Fruit fly (Drosophila melanogaster): Measurements from ENCODE around the gene ear.

ear gene

DNA sequence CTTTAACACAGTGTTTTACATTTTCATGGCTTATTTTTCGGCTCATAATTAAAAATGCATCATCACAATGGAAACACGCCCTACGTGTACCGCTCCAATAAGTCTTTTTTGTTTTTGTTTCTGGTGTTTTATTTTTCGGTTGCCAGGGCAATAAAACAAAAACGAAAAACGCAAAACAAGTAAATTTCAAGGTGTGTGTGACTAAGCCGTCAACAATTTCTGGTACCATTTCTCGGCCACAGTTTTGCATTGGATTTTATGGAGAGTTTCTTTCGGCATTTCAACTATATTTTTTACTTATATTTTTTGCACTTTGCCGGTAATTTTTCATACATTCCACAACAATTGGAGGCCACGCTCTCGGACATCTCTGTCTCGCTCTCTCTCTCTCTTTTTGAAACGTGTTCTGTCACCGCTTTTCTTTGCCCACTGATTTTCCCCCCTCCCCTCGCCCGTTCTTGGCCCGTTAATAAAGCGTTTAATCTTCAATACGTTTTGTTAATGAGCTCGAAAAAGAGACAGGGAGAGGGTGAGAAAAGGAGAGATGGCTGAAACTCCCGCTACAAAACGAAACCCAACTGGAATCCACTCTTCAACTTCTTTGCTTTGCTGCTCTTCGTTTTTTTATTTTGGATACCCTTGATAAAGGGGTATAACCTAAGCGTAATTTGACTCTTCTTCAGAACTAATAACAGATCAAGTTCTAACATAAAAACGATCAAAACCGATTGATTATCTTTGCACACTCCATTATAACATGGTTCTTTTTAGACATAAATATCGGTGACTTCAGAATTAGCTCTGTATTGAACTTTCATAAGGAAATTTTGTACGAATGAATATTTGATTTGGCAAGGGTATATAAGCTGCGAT, 27.3 kb upstream of the ear start (continued):
- TF ChIP-seq CG9437 (GFP tag; optimal IDR thresholded peaks at IDR 0.05) = no peak
- no peak for TF ChIP-seq Pdp1 (GFP tag; optimal IDR thresholded peaks at IDR 0.05)
- TF ChIP-seq Ets65A (GFP tag) = no peak
- TF ChIP-seq CG7372 (GFP tag; IDR thresholded peaks at IDR 0.05) = no peak
- no peak for TF ChIP-seq zen2 (GFP tag; IDR thresholded peaks at IDR 0.05; ENCODE audit: partially characterized antibody)
- no peak for TF ChIP-seq Dp (GFP tag; optimal IDR thresholded peaks at IDR 0.05)
- no peak for TF ChIP-seq CG12104 (GFP tag; optimal IDR thresholded peaks at IDR 0.05)
- no peak for TF ChIP-seq so (GFP tag; IDR thresholded peaks at IDR 0.05)
- no peak for TF ChIP-seq pho (GFP tag; optimal IDR thresholded peaks at IDR 0.05)
- no peak for TF ChIP-seq Six4 (GFP tag; optimal IDR thresholded peaks at IDR 0.05)
- TF ChIP-seq ssp (GFP tag; IDR thresholded peaks at IDR 0.05) = no peak
- no peak for TF ChIP-seq usp (GFP tag; optimal IDR thresholded peaks at IDR 0.05)
- TF ChIP-seq CG11085 (GFP tag; IDR thresholded peaks at IDR 0.05) = no peak
- no peak for TF ChIP-seq CG10321 (GFP tag; IDR thresholded peaks at IDR 0.05)
- TF ChIP-seq sug (tag; optimal IDR thresholded peaks at IDR 0.05) = no peak
- no peak for TF ChIP-seq CG31365 (tag; optimal IDR thresholded peaks at IDR 0.05)
- TF ChIP-seq CG14965 (GFP tag; optimal IDR thresholded peaks at IDR 0.05; ENCODE audit: borderline replicate concordance) = no peak
- no peak for TF ChIP-seq CG4282 (GFP tag; optimal IDR thresholded peaks at IDR 0.05)
- TF ChIP-seq wek (GFP tag; optimal IDR thresholded peaks at IDR 0.05) = no peak
- no peak for TF ChIP-seq gt (GFP tag; IDR thresholded peaks at IDR 0.05)
- no peak for TF ChIP-seq CG10267 (tag; optimal IDR thresholded peaks at IDR 0.05)
- peak in 1 of 2 experiments; percentile 68 for TF ChIP-seq eve (GFP tag; optimal IDR thresholded peaks at IDR 0.05)
- no peak for TF ChIP-seq al (GFP tag; IDR thresholded peaks at IDR 0.05)
- no peak for TF ChIP-seq CG13296 (GFP tag; optimal IDR thresholded peaks at IDR 0.05)
- no peak for TF ChIP-seq gcm2 (GFP tag; optimal IDR thresholded peaks at IDR 0.05)
- TF ChIP-seq CG7839 (tag; optimal IDR thresholded peaks at IDR 0.05) = peak; percentile 59
- TF ChIP-seq cwo (GFP tag; optimal IDR thresholded peaks at IDR 0.05) = peak; percentile 18
- no peak for TF ChIP-seq z (GFP tag; IDR thresholded peaks at IDR 0.05)
- TF ChIP-seq CG4404 (GFP tag; IDR thresholded peaks at IDR 0.05) = no peak
- TF ChIP-seq chif (GFP tag; optimal IDR thresholded peaks at IDR 0.05) = peak in 1 of 2 experiments; percentile 28
- TF ChIP-seq CG7556 (GFP tag; optimal IDR thresholded peaks at IDR 0.05) = peak; percentile 26
- TF ChIP-seq Usf (GFP tag; optimal IDR thresholded peaks at IDR 0.05) = no peak
- no peak for TF ChIP-seq gfzf (GFP tag; optimal IDR thresholded peaks at IDR 0.05)
- TF ChIP-seq CG8281 (tag; optimal IDR thresholded peaks at IDR 0.05) = no peak
- TF ChIP-seq CG34224 (GFP tag; IDR thresholded peaks at IDR 0.05; ENCODE audit: partially characterized antibody) = no peak
- TF ChIP-seq yki (optimal IDR thresholded peaks at IDR 0.05) = no peak
- TF ChIP-seq CG16779 (GFP tag; IDR thresholded peaks at IDR 0.05) = no peak
- peak; percentile 29 for TF ChIP-seq CG13624 (GFP tag; optimal IDR thresholded peaks at IDR 0.05)
- TF ChIP-seq CG12299 (tag; optimal IDR thresholded peaks at IDR 0.05) = no peak
- TF ChIP-seq HLH54F (GFP tag; optimal IDR thresholded peaks at IDR 0.05) = no peak
- TF ChIP-seq C15 (GFP tag; IDR thresholded peaks at IDR 0.05) = no peak
- TF ChIP-seq gce (GFP tag; IDR thresholded peaks at IDR 0.05) = no peak
- no peak for TF ChIP-seq CG17186 (GFP tag; optimal IDR thresholded peaks at IDR 0.05)
- no peak for TF ChIP-seq btn (GFP tag; optimal IDR thresholded peaks at IDR 0.05)
- TF ChIP-seq CG18619 (GFP tag; optimal IDR thresholded peaks at IDR 0.05) = no peak
- TF ChIP-seq Oaz (GFP tag; IDR thresholded peaks at IDR 0.05) = no peak
- TF ChIP-seq CG10274 (GFP tag; optimal IDR thresholded peaks at IDR 0.05) = no peak
- no peak for TF ChIP-seq ken (GFP tag; IDR thresholded peaks at IDR 0.05)
- no peak for TF ChIP-seq CG3726 (GFP tag; IDR thresholded peaks at IDR 0.05)
- TF ChIP-seq CG6689 (GFP tag; IDR thresholded peaks at IDR 0.05) = no peak
- no peak for TF ChIP-seq Fer2 (tag; optimal IDR thresholded peaks at IDR 0.05)
